Worm (Caenorhabditis elegans): ENCODE measurements around the gene pygo-1.

Gene pygo-1

DNA sequence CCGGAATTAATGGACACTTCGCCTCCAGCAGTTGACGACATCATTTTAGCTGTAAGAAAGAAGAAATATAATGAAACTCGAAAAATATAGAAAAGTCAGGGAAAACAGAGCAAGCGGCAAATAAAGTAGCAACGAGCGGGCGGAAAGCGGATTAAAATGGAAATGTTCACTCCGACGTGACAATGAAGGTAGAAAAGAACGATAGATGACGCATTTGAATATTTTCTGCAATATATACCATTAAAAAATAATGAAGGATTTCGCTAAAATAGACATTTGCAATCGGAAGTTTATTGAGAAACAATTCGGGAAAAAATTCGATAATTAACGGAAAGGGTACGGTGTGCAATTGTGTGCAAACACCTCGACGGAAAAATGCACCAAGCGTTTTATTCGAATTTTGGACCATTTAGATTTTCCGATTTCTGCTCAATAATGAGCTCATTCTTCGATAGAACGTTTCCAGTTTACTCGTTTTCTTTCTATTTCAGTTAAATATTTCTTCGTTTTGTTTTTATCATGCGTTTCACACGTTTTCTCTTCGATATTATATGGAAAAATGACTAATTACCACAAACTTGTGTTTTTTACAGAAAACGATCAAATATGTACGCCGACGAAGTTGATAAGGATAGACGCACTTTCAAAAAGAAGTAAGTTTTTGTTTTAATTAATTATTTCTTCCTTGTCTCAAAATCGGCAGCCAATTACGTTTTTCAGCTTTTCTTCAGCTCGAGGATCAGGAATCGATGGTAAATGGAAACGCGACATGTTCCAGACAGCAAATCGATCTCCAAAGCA, 8.1 kb downstream of the pygo-1 start, which contains the start of the genes snpn-1 and C02B10.4 (continued):
- peak; percentile 22 for TF ChIP-seq sea-2 (GFP tag; optimal IDR thresholded peaks at IDR 0.05)
- peak; percentile 76 for TF ChIP-seq lin-39 (tag; optimal IDR thresholded peaks at IDR 0.05)

DNA sequence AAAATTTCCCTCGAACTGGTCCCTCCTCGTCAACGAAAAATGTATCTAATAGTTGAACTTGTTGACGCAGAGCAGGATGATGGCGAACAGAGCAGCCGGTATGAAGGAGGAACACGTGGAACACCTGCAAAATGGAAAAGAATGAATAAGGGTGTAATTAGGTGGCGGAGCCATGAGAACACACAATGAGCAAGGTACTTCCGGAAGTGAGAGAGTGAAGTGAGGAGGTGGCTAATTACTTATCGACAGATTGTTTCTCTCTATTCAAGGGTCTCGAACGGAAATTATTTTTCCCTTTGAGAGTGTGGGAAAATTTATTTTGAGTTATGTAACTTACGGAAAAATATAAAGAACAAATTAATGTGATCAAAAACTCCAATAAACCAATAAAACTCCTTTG, 10.4 kb downstream of the pygo-1 start:
- no peak for TF ChIP-seq unc-39 (tag; optimal IDR thresholded peaks at IDR 0.05)
- TF ChIP-seq nhr-23 (tag; optimal IDR thresholded peaks at IDR 0.05), result no peak
- TF ChIP-seq jun-1 (tag; optimal IDR thresholded peaks at IDR 0.05), result no peak
- TF ChIP-seq hmg-11 (tag; optimal IDR thresholded peaks at IDR 0.05), result no peak
- no peak for TF ChIP-seq mml-1 (tag; optimal IDR thresholded peaks at IDR 0.05)
- no peak for TF ChIP-seq nhr-67 (tag; optimal IDR thresholded peaks at IDR 0.05)
- TF ChIP-seq lin-39 (tag; optimal IDR thresholded peaks at IDR 0.05), result no peak
- TF ChIP-seq ceh-28 (tag; optimal IDR thresholded peaks at IDR 0.05), result no peak
- TF ChIP-seq aly-2 (tag; optimal IDR thresholded peaks at IDR 0.05), result no peak
- TF ChIP-seq egl-27 (tag; optimal IDR thresholded peaks at IDR 0.05), result no peak
- TF ChIP-seq ceh-82 (tag; optimal IDR thresholded peaks at IDR 0.05), result no peak
- TF ChIP-seq nhr-43 (tag; optimal IDR thresholded peaks at IDR 0.05; ENCODE audit: poor library complexity, severe bottlenecking), result no peak
- TF ChIP-seq snpc-4 (tag; optimal IDR thresholded peaks at IDR 0.05), result no peak
- TF ChIP-seq ztf-11 (tag; optimal IDR thresholded peaks at IDR 0.05), result no peak

DNA sequence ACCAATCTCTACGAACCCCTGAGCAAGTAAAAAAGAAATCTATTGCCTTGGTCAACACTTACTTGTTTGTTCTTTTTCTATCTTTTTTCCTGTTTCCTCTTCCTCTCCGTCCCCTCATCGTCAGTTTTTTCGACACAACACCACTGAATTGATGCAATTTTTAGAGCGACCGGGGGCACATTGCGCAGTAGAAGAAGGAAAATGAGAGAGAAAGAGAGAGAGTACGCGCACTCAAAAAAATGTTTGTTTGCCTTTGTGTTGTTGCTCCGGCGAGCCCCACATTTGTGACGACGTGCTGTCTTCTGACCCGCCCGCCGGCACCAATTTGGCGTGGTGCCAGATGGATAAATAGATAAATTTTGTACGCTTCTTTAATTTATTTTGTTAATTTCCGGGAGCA, 17.0 kb downstream of the pygo-1 start:
- TF ChIP-seq hmg-11 (tag; optimal IDR thresholded peaks at IDR 0.05), result peak; percentile 19
- peak; percentile 4 for TF ChIP-seq snpc-4 (tag; optimal IDR thresholded peaks at IDR 0.05)
- TF ChIP-seq ceh-28 (tag; optimal IDR thresholded peaks at IDR 0.05), result no peak
- TF ChIP-seq nfya-1 (tag; optimal IDR thresholded peaks at IDR 0.05; ENCODE audit: insufficient read depth), result peak; percentile 57
- TF ChIP-seq fkh-2 (tag; optimal IDR thresholded peaks at IDR 0.05), result no peak
- TF ChIP-seq ztf-4 (tag; optimal IDR thresholded peaks at IDR 0.05), result no peak
- TF ChIP-seq egl-27 (tag; optimal IDR thresholded peaks at IDR 0.05), result peak; percentile 4
- TF ChIP-seq unc-62 (GFP tag; optimal IDR thresholded peaks at IDR 0.05), result no peak
- peak; percentile 46 for TF ChIP-seq pha-4 (tag; optimal IDR thresholded peaks at IDR 0.05)
- TF ChIP-seq lin-39 (tag; optimal IDR thresholded peaks at IDR 0.05), result peak; percentile 80
- TF ChIP-seq mdl-1 (tag; optimal IDR thresholded peaks at IDR 0.05), result no peak

DNA sequence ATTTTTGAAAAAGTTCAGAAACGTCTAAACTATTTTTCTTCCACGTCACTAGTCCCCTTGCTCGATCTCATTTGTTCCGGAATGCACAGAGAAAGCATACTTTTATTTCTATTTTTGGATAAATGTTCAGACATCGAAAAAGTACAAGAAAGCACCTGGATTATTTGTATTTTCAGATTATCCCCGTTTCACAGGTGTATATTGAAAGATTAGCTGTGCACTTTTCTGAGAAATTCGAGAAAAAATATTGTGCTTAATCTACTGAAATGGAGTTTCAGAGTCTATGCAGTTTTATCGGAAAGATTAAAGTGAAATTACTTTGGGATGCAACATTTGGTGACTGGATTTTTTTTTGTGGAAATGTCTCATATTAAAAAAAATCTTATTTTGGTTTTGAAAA, 18.8 kb downstream of the pygo-1 start:
- no peak for TF ChIP-seq elt-2 (tag; optimal IDR thresholded peaks at IDR 0.05)
- no peak for TF ChIP-seq nhr-67 (tag; optimal IDR thresholded peaks at IDR 0.05)
- TF ChIP-seq ztf-11 (tag; optimal IDR thresholded peaks at IDR 0.05), result no peak
- no peak for TF ChIP-seq tbx-2 (tag; optimal IDR thresholded peaks at IDR 0.05)
- no peak for TF ChIP-seq nhr-237 (tag; optimal IDR thresholded peaks at IDR 0.05)
- TF ChIP-seq fos-1 (tag; optimal IDR thresholded peaks at IDR 0.05), result no peak
- no peak for TF ChIP-seq R02D3.7 (tag; optimal IDR thresholded peaks at IDR 0.05)

DNA sequence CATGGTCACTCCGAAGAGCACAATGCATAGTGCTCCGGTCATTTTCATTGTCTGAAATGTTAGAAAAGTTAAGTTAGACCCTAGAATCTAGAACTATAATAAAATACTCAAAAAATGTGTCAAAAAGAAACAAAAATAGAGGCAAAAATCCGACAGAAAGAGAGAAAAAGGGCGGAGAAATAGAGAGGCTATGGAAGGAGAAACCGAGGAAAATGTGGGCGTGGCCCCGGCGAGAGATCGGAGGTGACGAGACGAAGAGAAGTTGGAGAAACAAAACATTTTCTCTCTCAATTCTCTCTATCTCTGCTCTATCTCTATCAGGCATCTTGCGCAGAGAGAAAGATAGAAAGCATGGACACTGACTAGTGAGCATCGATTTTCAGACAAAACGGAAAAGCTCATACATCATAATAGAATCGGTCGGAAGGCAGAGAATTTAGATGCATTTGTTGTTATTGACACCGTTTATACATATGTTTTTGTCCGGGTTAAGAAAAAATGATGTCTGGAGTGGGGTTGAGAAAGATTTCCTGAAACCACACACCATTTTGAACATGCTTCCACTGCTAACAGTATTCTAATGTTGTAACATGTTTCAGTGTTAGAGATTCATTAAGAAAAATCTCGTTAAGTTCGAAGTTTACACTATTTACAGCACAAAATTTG, 20.3 kb downstream of the pygo-1 start, which contains the start of gene C02B10.3:
TSS of gene C02B10.3 (minus strand) at position 51 of the 666 bp plus-strand sequence.
- TF ChIP-seq daf-12 (tag; optimal IDR thresholded peaks at IDR 0.05), result no peak
- no peak for TF ChIP-seq lsy-12 (tag; optimal IDR thresholded peaks at IDR 0.05)
- peak; percentile 76 for TF ChIP-seq hmg-11 (tag; optimal IDR thresholded peaks at IDR 0.05)
- TF ChIP-seq nfya-1 (tag; optimal IDR thresholded peaks at IDR 0.05; ENCODE audit: insufficient read depth), result peak; percentile 72
- TF ChIP-seq fkh-10 (GFP tag; optimal IDR thresholded peaks at IDR 0.05), result peak; percentile 67
- no peak for TF ChIP-seq lin-15B (tag; optimal IDR thresholded peaks at IDR 0.05)
- TF ChIP-seq lin-39 (tag; optimal IDR thresholded peaks at IDR 0.05), result peak; percentile 42
- TF ChIP-seq pha-4 (tag; optimal IDR thresholded peaks at IDR 0.05), result peak; percentile 22

DNA sequence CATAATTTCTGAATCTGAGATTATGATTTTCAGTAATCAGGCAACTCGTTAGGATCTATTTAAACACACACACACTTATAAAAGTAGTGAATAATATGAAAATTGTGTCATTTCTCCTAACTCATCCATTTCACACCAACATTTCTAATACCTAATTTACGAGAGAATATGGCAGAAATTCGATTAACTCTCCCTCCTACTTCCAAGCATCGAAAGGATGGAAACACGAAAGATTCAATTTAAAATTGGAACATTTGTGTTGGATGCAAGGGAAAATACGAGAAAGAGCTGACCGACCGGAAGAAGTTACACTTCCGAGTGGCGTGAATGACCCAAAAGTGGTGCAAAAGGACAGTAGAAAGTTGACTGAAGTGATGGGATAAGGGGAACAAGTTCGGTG, 25.9 kb downstream of the pygo-1 start:
- TF ChIP-seq zag-1 (tag; optimal IDR thresholded peaks at IDR 0.05) (no peak), R02D3.7 (tag; optimal IDR thresholded peaks at IDR 0.05) (no peak), nhr-237 (tag; optimal IDR thresholded peaks at IDR 0.05) (no peak), fos-1 (tag; optimal IDR thresholded peaks at IDR 0.05) (no peak), lsy-12 (tag; optimal IDR thresholded peaks at IDR 0.05) (no peak), nhr-23 (tag; optimal IDR thresholded peaks at IDR 0.05) (no peak)
